Worm (Caenorhabditis elegans) whole organism, L4/young adult: ENCODE results near the gene Y116A8B.4.

Source experiments
- W03F9.2 ChIP-seq: fragments of 150-350 bp; optimal IDR thresholded peaks from 2 replicates; lab custom pipeline; 2014; ENCODE audit warnings: missing biosample characterization, missing genetic modification characterization
- dao-5 ChIP-seq: sonication (generic microtip); optimal IDR thresholded peaks from 2 replicates; lab custom pipeline; 2016; ENCODE audit warnings: missing genotype, missing genetic modification characterization, moderate library complexity, missing compliant biosample characterization
- him-1 ChIP-seq: sonication (generic microtip); optimal IDR thresholded peaks from 2 replicates; lab custom pipeline; 2016; ENCODE audit warnings: missing genotype, missing genetic modification reagents, missing genetic modification characterization, missing compliant biosample characterization

DNA sequence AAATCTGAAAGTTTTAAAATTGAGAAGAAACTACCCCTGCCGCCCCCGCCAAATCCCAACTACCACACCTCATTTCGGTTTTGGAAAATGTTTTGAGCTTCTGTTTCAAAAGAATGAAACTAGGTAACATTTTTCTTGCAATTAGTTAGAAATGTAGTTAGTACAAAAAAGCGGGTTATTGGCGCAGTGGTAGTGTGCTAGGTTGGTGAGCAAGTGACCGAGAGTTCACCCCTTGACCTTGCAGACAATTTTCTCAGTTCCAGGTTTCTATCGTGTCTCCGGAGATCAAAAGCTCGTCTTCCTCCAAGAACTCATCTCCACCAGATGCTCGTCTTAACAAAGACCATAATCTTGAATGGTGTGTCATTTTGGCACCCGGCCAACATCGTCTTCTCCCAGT is 34.4 kb upstream of the Y116A8B.4 start:
- no peak for TF ChIP-seq him-1 (tag; lab: Kevin White, UChicago)
- no peak for TF ChIP-seq W03F9.2
- TF ChIP-seq dao-5, result no peak
